Worm (Caenorhabditis elegans) whole organism, L1 larva: ENCODE results near the gene Y44A6D.3.

Source experiments
- fkh-10 ChIP-seq: sonication (generic microtip); optimal IDR thresholded peaks from 2 replicates; lab custom pipeline; 2017; ENCODE audit warnings: missing biosample characterization, missing genetic modification reagents, missing genetic modification characterization
- xbp-1 ChIP-seq: sonication (generic microtip); optimal IDR thresholded peaks from 2 replicates; lab custom pipeline; 2016; ENCODE audit warnings: missing genetic modification characterization, missing compliant biosample characterization

DNA sequence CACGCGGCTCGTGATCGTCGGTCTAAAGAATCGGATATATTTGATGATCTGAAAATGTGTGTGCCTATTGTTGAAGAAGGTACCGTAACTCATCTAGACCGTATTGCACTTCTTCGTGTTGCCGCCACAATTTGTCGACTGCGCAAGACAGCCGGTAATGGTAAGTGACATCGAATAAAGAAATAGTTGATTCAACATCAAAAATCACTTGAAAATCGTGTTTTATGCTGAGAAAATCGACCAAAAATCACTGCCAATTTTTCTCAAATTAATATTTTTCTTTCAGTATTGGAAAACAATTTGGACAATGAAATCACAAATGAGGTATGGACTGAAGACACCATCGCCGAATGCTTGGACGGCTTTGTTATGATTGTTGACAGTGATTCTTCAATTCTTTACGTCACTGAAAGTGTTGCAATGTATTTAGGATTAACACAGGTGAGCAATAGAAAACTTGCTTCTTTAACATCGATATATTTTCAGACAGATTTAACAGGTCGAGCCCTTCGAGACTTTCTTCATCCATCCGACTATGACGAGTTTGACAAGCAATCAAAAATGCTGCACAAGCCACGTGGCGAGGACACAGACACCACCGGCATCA is 10.8 kb downstream of the Y44A6D.3 start:
- TF ChIP-seq fkh-10 (GFP tag; lab: Kevin White, UChicago), result no peak
- TF ChIP-seq xbp-1 (tag; lab: Kevin White, UChicago), result no peak
